Fruit fly (Drosophila melanogaster) whole organism, embryonic: ENCODE data around the gene Fkbp59.

Source experiments
- ATbp ChIP-seq: fragments of 200-800 bp; sonication (Bioruptor generic); optimal IDR thresholded peaks from 2 replicates; lab custom pipeline; 2017; ENCODE audit warnings: missing biosample characterization, mild to moderate bottlenecking, missing genetic modification characterization, missing genetic modification reagents
- Antp ChIP-seq: fragments of 200-800 bp; sonication (Bioruptor generic); optimal IDR thresholded peaks from 3 replicates; lab custom pipeline; 2016; ENCODE audit warnings: missing biosample characterization, missing genetic modification characterization
- Bteb2 ChIP-seq: fragments of 200-800 bp; sonication (Bioruptor generic); optimal IDR thresholded peaks from 2 replicates; lab custom pipeline; 2016; ENCODE audit warnings: missing biosample characterization, missing genetic modification characterization
- CG12391 ChIP-seq: fragments of 200-800 bp; sonication (Bioruptor generic); optimal IDR thresholded peaks from 3 replicates; lab custom pipeline; 2018; ENCODE audit warnings: missing biosample characterization, mild to moderate bottlenecking, missing genetic modification characterization, moderate library complexity
- CG12942 ChIP-seq: fragments of 200-800 bp; sonication (Bioruptor generic); optimal IDR thresholded peaks from 3 replicates; lab custom pipeline; 2016; ENCODE audit warnings: missing biosample characterization, missing genetic modification characterization
- CG15514 ChIP-seq: fragments of 200-800 bp; sonication (Bioruptor generic); optimal IDR thresholded peaks from 3 replicates; lab custom pipeline; 2017; ENCODE audit warnings: missing biosample characterization, missing genetic modification characterization, mild to moderate bottlenecking, moderate library complexity, missing genetic modification reagents
- CG1602 ChIP-seq: fragments of 200-800 bp; sonication (Bioruptor generic); optimal IDR thresholded peaks from 3 replicates; lab custom pipeline; 2016; ENCODE audit warnings: missing biosample characterization, missing genetic modification characterization
- CG2120 ChIP-seq: fragments of 200-800 bp; sonication (Bioruptor generic); optimal IDR thresholded peaks from 3 replicates; lab custom pipeline; 2016; ENCODE audit warnings: missing biosample characterization, missing genetic modification characterization
- CG31388 ChIP-seq: fragments of 200-800 bp; sonication (Bioruptor generic); optimal IDR thresholded peaks from 2 replicates; lab custom pipeline; 2016; ENCODE audit warnings: missing biosample characterization, missing genetic modification characterization
- CG32532 ChIP-seq: fragments of 200-800 bp; sonication (Bioruptor generic); IDR thresholded peaks from 2 replicates; pipeline ENCODE4 v1.3.6; 2022; ENCODE audit warnings: missing biosample characterization, missing genetic modification characterization
- CG33557 ChIP-seq: fragments of 200-800 bp; sonication (Bioruptor generic); optimal IDR thresholded peaks from 2 replicates; lab custom pipeline; 2019; ENCODE audit warnings: missing biosample characterization, mild to moderate bottlenecking, missing genetic modification characterization, moderate library complexity
- CG34224 ChIP-seq: fragments of 200-800 bp; sonication (Bioruptor generic); IDR thresholded peaks from 3 replicates; pipeline ENCODE4 v1.3.6; 2022; ENCODE audit warnings: missing biosample characterization, missing genetic modification characterization; ENCODE audit not compliant: partially characterized antibody
- CG34376 ChIP-seq: fragments of 200-800 bp; sonication (Bioruptor generic); optimal IDR thresholded peaks from 2 replicates; lab custom pipeline; 2018; ENCODE audit warnings: missing biosample characterization, mild to moderate bottlenecking, missing genetic modification characterization
- CG5953 ChIP-seq: fragments of 200-800 bp; sonication (Bioruptor generic); IDR thresholded peaks from 2 replicates; pipeline ENCODE4 v1.3.6; 2022; ENCODE audit warnings: missing biosample characterization, missing genetic modification characterization
- CG6254 ChIP-seq: fragments of 200-800 bp; sonication (Bioruptor generic); optimal IDR thresholded peaks from 3 replicates; lab custom pipeline; 2017; ENCODE audit warnings: mild to moderate bottlenecking, missing biosample characterization, missing genetic modification reagents, missing genetic modification characterization
- CG6272 ChIP-seq: fragments of 200-800 bp; sonication (Bioruptor generic); IDR thresholded peaks from 2 replicates; pipeline ENCODE4 v1.3.6; 2022; ENCODE audit warnings: missing biosample characterization, missing genetic modification characterization
- CG8388 ChIP-seq: fragments of 200-800 bp; sonication (Bioruptor generic); optimal IDR thresholded peaks from 2 replicates; lab custom pipeline; 2019; ENCODE audit warnings: missing biosample characterization, mild to moderate bottlenecking, missing genetic modification characterization, moderate library complexity
- CG8924 ChIP-seq: fragments of 200-800 bp; optimal IDR thresholded peaks from 3 replicates; lab custom pipeline; 2019; ENCODE audit warnings: missing biosample characterization, mild to moderate bottlenecking, missing genetic modification characterization, moderate library complexity
- CG8944 ChIP-seq: fragments of 200-800 bp; sonication (Bioruptor generic); optimal IDR thresholded peaks from 3 replicates; lab custom pipeline; 2016; ENCODE audit warnings: missing biosample characterization, missing genetic modification characterization
- CG9817 ChIP-seq: fragments of 200-800 bp; sonication (Bioruptor generic); optimal IDR thresholded peaks from 2 replicates; lab custom pipeline; 2018; ENCODE audit warnings: missing biosample characterization, mild to moderate bottlenecking, missing genetic modification characterization, moderate library complexity
- CrebB ChIP-seq: fragments of 200-800 bp; sonication (Bioruptor generic); optimal IDR thresholded peaks from 3 replicates; lab custom pipeline; 2018; ENCODE audit warnings: missing biosample characterization, mild to moderate bottlenecking, missing genetic modification characterization
- D19A ChIP-seq: fragments of 200-800 bp; optimal IDR thresholded peaks from 3 replicates; lab custom pipeline; 2019; ENCODE audit warnings: missing biosample characterization, mild to moderate bottlenecking, missing genetic modification characterization, moderate library complexity
- Dip2 ChIP-seq: fragments of 200-800 bp; sonication (Bioruptor generic); IDR thresholded peaks from 2 replicates; pipeline ENCODE4 v1.3.6; 2022; ENCODE audit warnings: missing biosample characterization, missing genetic modification characterization
- Drgx ChIP-seq: fragments of 200-800 bp; sonication (Bioruptor generic); IDR thresholded peaks from 2 replicates; pipeline ENCODE4 v1.3.6; 2022; ENCODE audit warnings: missing biosample characterization, missing genetic modification characterization
- Eip74EF ChIP-seq, 2 experiments: fragments of 200-800 bp in 1 of 2; fragments of >200 bp in 1 of 2; sonication (Bioruptor generic) in 1 of 2; optimal IDR thresholded peaks; 2 replicates each; lab custom pipeline; 2017 to 2019; ENCODE audit warnings: missing biosample characterization in 2 of 2, missing genetic modification characterization in 2 of 2, mild to moderate bottlenecking in 1 of 2, moderate library complexity in 1 of 2
- Fer3 ChIP-seq: fragments of 200-800 bp; sonication (Bioruptor generic); optimal IDR thresholded peaks from 2 replicates; lab custom pipeline; 2018; ENCODE audit warnings: missing biosample characterization, mild to moderate bottlenecking, missing genetic modification characterization, moderate library complexity
- Hmx ChIP-seq: fragments of 200-800 bp; sonication (Bioruptor generic); optimal IDR thresholded peaks from 2 replicates; lab custom pipeline; 2016; ENCODE audit warnings: missing biosample characterization, missing genetic modification characterization
- Nf-YA ChIP-seq: fragments of 200-800 bp; sonication (Bioruptor generic); IDR thresholded peaks from 2 replicates; pipeline ENCODE4 v1.3.6; 2022; ENCODE audit warnings: missing biosample characterization, missing genetic modification characterization
- Six4 ChIP-seq: fragments of 200-800 bp; sonication (Bioruptor generic); optimal IDR thresholded peaks from 2 replicates; lab custom pipeline; 2016; ENCODE audit warnings: missing biosample characterization, missing genetic modification characterization
- Tbp ChIP-seq: fragments of >200 bp; optimal IDR thresholded peaks from 2 replicates; lab custom pipeline; 2018; ENCODE audit warnings: missing biosample characterization, missing genetic modification characterization
- Trl ChIP-seq, 3 experiments: fragments of >200 bp in 2 of 3; fragments of 200-800 bp in 1 of 3; sonication (Bioruptor generic) in 1 of 3; optimal IDR thresholded peaks; 2 replicates in 1 of 3; 3 replicates in 2 of 3; lab custom pipeline; 2016 to 2017; ENCODE audit warnings: missing biosample characterization in 1 of 3, missing genetic modification characterization in 1 of 3
- ac ChIP-seq: fragments of 200-800 bp; sonication (Bioruptor generic); optimal IDR thresholded peaks from 3 replicates; lab custom pipeline; 2017; ENCODE audit warnings: missing biosample characterization, mild to moderate bottlenecking, missing genetic modification characterization
- disco-r ChIP-seq: fragments of 200-800 bp; sonication (Bioruptor generic); optimal IDR thresholded peaks from 2 replicates; lab custom pipeline; 2016; ENCODE audit warnings: missing biosample characterization, missing genetic modification characterization
- dmrt11E ChIP-seq: fragments of 200-800 bp; sonication (Bioruptor generic); optimal IDR thresholded peaks from 3 replicates; lab custom pipeline; 2018; ENCODE audit warnings: missing biosample characterization, mild to moderate bottlenecking, missing genetic modification characterization, moderate library complexity
- ewg ChIP-seq: fragments of 200-800 bp; sonication (Bioruptor generic); optimal IDR thresholded peaks from 3 replicates; lab custom pipeline; 2017; ENCODE audit warnings: mild to moderate bottlenecking, missing biosample characterization, missing genetic modification reagents, missing genetic modification characterization
- fd3F ChIP-seq: fragments of 200-800 bp; sonication (Bioruptor generic); optimal IDR thresholded peaks from 2 replicates; lab custom pipeline; 2018; ENCODE audit warnings: missing biosample characterization, mild to moderate bottlenecking, missing genetic modification characterization, moderate library complexity
- gem ChIP-seq: fragments of 200-800 bp; sonication (Bioruptor generic); optimal IDR thresholded peaks from 2 replicates; lab custom pipeline; 2019; ENCODE audit warnings: missing biosample characterization, mild to moderate bottlenecking, missing genetic modification characterization, moderate library complexity
- gro ChIP-seq: fragments of 200-800 bp; sonication (Bioruptor generic); optimal IDR thresholded peaks from 2 replicates; lab custom pipeline; 2016; ENCODE audit warnings: missing biosample characterization, missing genetic modification characterization
- gsb-n ChIP-seq: fragments of 200-800 bp; sonication (Bioruptor generic); optimal IDR thresholded peaks from 3 replicates; lab custom pipeline; 2018; ENCODE audit warnings: missing biosample characterization, mild to moderate bottlenecking, missing genetic modification characterization
- h ChIP-seq: fragments of >200 bp; optimal IDR thresholded peaks from 2 replicates; lab custom pipeline; 2017
- ham ChIP-seq: fragments of 200-800 bp; sonication (Bioruptor generic); IDR thresholded peaks from 2 replicates; pipeline ENCODE4 v1.3.6; 2022; ENCODE audit warnings: missing biosample characterization, missing genetic modification characterization
- klu ChIP-seq: fragments of 200-800 bp; sonication (Bioruptor generic); IDR thresholded peaks from 2 replicates; pipeline ENCODE4 v1.3.6; 2022; ENCODE audit warnings: missing biosample characterization, missing genetic modification characterization
- nerfin-2 ChIP-seq: fragments of 200-800 bp; sonication (Bioruptor generic); IDR thresholded peaks from 2 replicates; pipeline ENCODE4 v1.3.6; 2022; ENCODE audit warnings: missing biosample characterization, missing genetic modification characterization; ENCODE audit not compliant: partially characterized antibody
- prd ChIP-seq, 3 experiments: fragments of >200 bp in 2 of 3; fragments of 200-800 bp in 1 of 3; sonication (Bioruptor generic) in 1 of 3; optimal IDR thresholded peaks in 2 of 3; IDR thresholded peaks in 1 of 3; 2 replicates in 2 of 3; 3 replicates in 1 of 3; pipeline versions ENCODE4 v1.3.6 to Lab custom; 2017 to 2022; ENCODE audit warnings: missing biosample characterization in 1 of 3, missing genetic modification characterization in 1 of 3
- rib ChIP-seq: fragments of 200-800 bp; sonication (Bioruptor generic); IDR thresholded peaks from 2 replicates; pipeline ENCODE4 v1.3.6; 2022; ENCODE audit warnings: missing biosample characterization, missing genetic modification characterization
- slbo ChIP-seq: fragments of 200-800 bp; sonication (Bioruptor generic); IDR thresholded peaks from 2 replicates; pipeline ENCODE4 v1.3.6; 2022; ENCODE audit warnings: missing biosample characterization, missing genetic modification characterization
- sob ChIP-seq: fragments of 200-800 bp; sonication (Bioruptor generic); IDR thresholded peaks from 2 replicates; pipeline ENCODE4 v1.3.6; 2022; ENCODE audit warnings: missing biosample characterization, missing genetic modification characterization
- ttk ChIP-seq: fragments of 200-800 bp; sonication (Bioruptor generic); IDR thresholded peaks from 2 replicates; pipeline ENCODE4 v2.1.2; 2022; ENCODE audit warnings: missing biosample characterization, missing genetic modification characterization
- twi ChIP-seq: fragments of 200-800 bp; optimal IDR thresholded peaks from 2 replicates; lab custom pipeline; 2019; ENCODE audit warnings: missing biosample characterization, mild to moderate bottlenecking, missing genetic modification characterization, moderate library complexity
- unpg ChIP-seq: fragments of 200-800 bp; sonication (Bioruptor generic); optimal IDR thresholded peaks from 3 replicates; lab custom pipeline; 2018; ENCODE audit warnings: missing biosample characterization, mild to moderate bottlenecking, missing genetic modification characterization, moderate library complexity
- yki ChIP-seq: fragments of >200 bp; optimal IDR thresholded peaks from 3 replicates; lab custom pipeline; 2018

Gene Fkbp59

dm6 chr2L:9897296-9897695 lies 9.5 kb downstream of the Fkbp59 start, which contains the start of gene RpS2 (continued):
- peak; percentile 50 for TF ChIP-seq CG34376 (GFP tag; lab: Kevin White, UChicago)
- TF ChIP-seq CG34224 (GFP tag; lab: Robert Waterston, UW) = peak; percentile 99
- no peak for TF ChIP-seq CG33557 (GFP tag; lab: Kevin White, UChicago)
- peak; percentile 7 for TF ChIP-seq disco-r
- TF ChIP-seq dmrt11E = peak; percentile 29
- TF ChIP-seq fd3F (GFP tag; lab: Kevin White, UChicago) = no peak
- TF ChIP-seq rib (GFP tag; lab: Robert Waterston, UW) = no peak; the same call in 1 of the 2 replicates
- peak; percentile 31 for TF ChIP-seq ATbp
- TF ChIP-seq ham (GFP tag; lab: Robert Waterston, UW) = no peak
- TF ChIP-seq ttk (GFP tag; lab: Robert Waterston, UW) = no peak
- TF ChIP-seq CG8388 (GFP tag; lab: Kevin White, UChicago) = peak; percentile 5
- peak; percentile 10 for TF ChIP-seq ac (GFP tag; lab: Kevin White, UChicago)
- no peak for TF ChIP-seq Six4
- no peak for TF ChIP-seq Drgx (GFP tag; lab: Robert Waterston, UW)
- no peak for TF ChIP-seq h
- TF ChIP-seq CG1602 (GFP tag; lab: Kevin White, UChicago) = no peak
- TF ChIP-seq Eip74EF (GFP tag; optimal IDR thresholded peaks at IDR 0.05; lab: Kevin White, UChicago) = peak in 1 of 2 experiments; percentile 11
- TF ChIP-seq Hmx = no peak
- peak; percentile 39 for TF ChIP-seq gro (GFP tag; lab: Kevin White, UChicago)
- no peak for TF ChIP-seq Dip2 (GFP tag; lab: Robert Waterston, UW)
- TF ChIP-seq Fer3 (tag; lab: Kevin White, UChicago) = peak; percentile 50
- no peak for TF ChIP-seq Bteb2
- no peak for TF ChIP-seq twi (tag; lab: Kevin White, UChicago)
- no peak for TF ChIP-seq D19A (tag; lab: Kevin White, UChicago)
- TF ChIP-seq yki (lab: Kevin White, UChicago) = no peak
- peak; percentile 23 for TF ChIP-seq CG9817
- TF ChIP-seq CG5953 = no peak
- no peak for TF ChIP-seq CG12942 (GFP tag; lab: Kevin White, UChicago)
- TF ChIP-seq CG32532 (GFP tag; lab: Robert Waterston, UW) = peak; percentile 58
- peak; percentile 67 for TF ChIP-seq CrebB (tag; lab: Kevin White, UChicago)
- peak; percentile 30 for TF ChIP-seq gem (tag; lab: Kevin White, UChicago)
- peak; percentile 65 for TF ChIP-seq sob (GFP tag; lab: Robert Waterston, UW)
- TF ChIP-seq unpg (GFP tag; lab: Kevin White, UChicago) = peak; percentile 51
- TF ChIP-seq klu (GFP tag; lab: Robert Waterston, UW) = no peak
- TF ChIP-seq CG6254 (GFP tag; lab: Kevin White, UChicago) = no peak
- no peak for TF ChIP-seq Antp
- peak; percentile 43 for TF ChIP-seq CG6272 (GFP tag; lab: Robert Waterston, UW)
- TF ChIP-seq prd (optimal IDR thresholded peaks at IDR 0.05; lab: Kevin White, UChicago) = no peak
- no peak for TF ChIP-seq prd (GFP tag; IDR thresholded peaks at IDR 0.05; lab: Robert Waterston, UW)
- peak; percentile 65 for TF ChIP-seq CG12391
- TF ChIP-seq slbo (GFP tag; lab: Robert Waterston, UW) = peak; percentile 64
- no peak for TF ChIP-seq ewg (GFP tag; lab: Kevin White, UChicago)
- peak; percentile 60 for TF ChIP-seq gsb-n (tag; lab: Kevin White, UChicago)
- peak; percentile 71 for TF ChIP-seq CG15514
- TF ChIP-seq Nf-YA (GFP tag; lab: Robert Waterston, UW) = no peak
- TF ChIP-seq CG8944 (GFP tag; lab: Kevin White, UChicago) = no peak
- no peak for TF ChIP-seq Tbp (GFP tag; lab: Kevin White, UChicago)
- TF ChIP-seq CG2120 = peak; percentile 38
- TF ChIP-seq nerfin-2 = peak; percentile 96
- no peak for TF ChIP-seq Trl (optimal IDR thresholded peaks at IDR 0.05; lab: Kevin White, UChicago)
- peak; percentile 11 for TF ChIP-seq Trl (GFP tag; optimal IDR thresholded peaks at IDR 0.05; lab: Kevin White, UChicago)
- TF ChIP-seq CG8924 (tag; lab: Kevin White, UChicago) = peak; percentile 29
- no peak for TF ChIP-seq CG31388
